Fruit fly (Drosophila melanogaster): ENCODE data around the gene CG4462.

dm6 chr3R:19934840-19935776, 9.9 kb upstream of the CG4462 start, which contains the start of gene mira:
- TF ChIP-seq ttk (optimal IDR thresholded peaks at IDR 0.05): no peak
- TF ChIP-seq insv (optimal IDR thresholded peaks at IDR 0.05): no peak
- TF ChIP-seq h (optimal IDR thresholded peaks at IDR 0.05): no peak
- TF ChIP-seq Myc (optimal IDR thresholded peaks at IDR 0.05): no peak
- no peak for TF ChIP-seq psq (optimal IDR thresholded peaks at IDR 0.05)

Data from Kc167 (cell line).